Fruit fly (Drosophila melanogaster) whole organism, prepupa: ENCODE results near the gene CG8173.

Experiments
- Blimp-1 ChIP-seq: fragments of 200-800 bp; sonication (Bioruptor generic); optimal IDR thresholded peaks from 3 replicates; lab custom pipeline; 2017; ENCODE audit warnings: missing biosample characterization, missing genetic modification characterization, mild to moderate bottlenecking, moderate library complexity, missing genetic modification reagents
- CG10631 ChIP-seq: fragments of 200-800 bp; sonication (Bioruptor generic); optimal IDR thresholded peaks from 2 replicates; lab custom pipeline; 2016; ENCODE audit warnings: missing biosample characterization, missing genetic modification characterization
- CG10669 ChIP-seq: fragments of 200-800 bp; sonication (Bioruptor generic); optimal IDR thresholded peaks from 3 replicates; lab custom pipeline; 2018; ENCODE audit warnings: missing biosample characterization, mild to moderate bottlenecking, missing genetic modification characterization, moderate library complexity
- CG11294 ChIP-seq: fragments of 200-800 bp; sonication (Bioruptor generic); IDR thresholded peaks from 2 replicates; pipeline ENCODE4 v1.3.6; 2022; ENCODE audit warnings: missing biosample characterization, missing genetic modification characterization
- CG15336 ChIP-seq: fragments of 200-800 bp; sonication (Bioruptor generic); IDR thresholded peaks from 2 replicates; pipeline ENCODE4 v1.3.6; 2022; ENCODE audit warnings: missing biosample characterization, missing genetic modification characterization
- CG3032 ChIP-seq: fragments of 200-800 bp; optimal IDR thresholded peaks from 2 replicates; lab custom pipeline; 2019; ENCODE audit warnings: missing biosample characterization, mild to moderate bottlenecking, missing genetic modification characterization, moderate library complexity
- CG32006 ChIP-seq: fragments of 200-800 bp; sonication (Bioruptor generic); optimal IDR thresholded peaks from 3 replicates; lab custom pipeline; 2017; ENCODE audit warnings: missing biosample characterization, mild to moderate bottlenecking, missing genetic modification characterization
- CG34406 ChIP-seq: fragments of 200-800 bp; sonication (Bioruptor generic); optimal IDR thresholded peaks from 3 replicates; lab custom pipeline; 2016; ENCODE audit warnings: missing biosample characterization, missing genetic modification characterization
- CG3919 ChIP-seq: fragments of 200-800 bp; sonication (Bioruptor generic); optimal IDR thresholded peaks from 3 replicates; lab custom pipeline; 2016; ENCODE audit warnings: missing biosample characterization, missing genetic modification characterization
- CG4318 ChIP-seq: fragments of 200-800 bp; sonication (Bioruptor generic); optimal IDR thresholded peaks from 3 replicates; lab custom pipeline; 2017; ENCODE audit warnings: missing biosample characterization, mild to moderate bottlenecking, missing genetic modification characterization
- CG6276 ChIP-seq: fragments of 200-800 bp; sonication (Bioruptor generic); optimal IDR thresholded peaks from 2 replicates; lab custom pipeline; 2017; ENCODE audit warnings: missing biosample characterization, mild to moderate bottlenecking, missing genetic modification characterization
- CG6792 ChIP-seq: fragments of 200-800 bp; sonication (Bioruptor generic); optimal IDR thresholded peaks from 3 replicates; lab custom pipeline; 2016; ENCODE audit warnings: missing biosample characterization, missing genetic modification characterization
- CG7368 ChIP-seq: fragments of 200-800 bp; sonication (Bioruptor generic); optimal IDR thresholded peaks from 3 replicates; lab custom pipeline; 2016; ENCODE audit warnings: missing biosample characterization, missing genetic modification characterization
- CG8119 ChIP-seq: fragments of 200-800 bp; sonication (Bioruptor generic); IDR thresholded peaks from 3 replicates; pipeline ENCODE4 v1.3.6; 2022; ENCODE audit warnings: missing biosample characterization, missing genetic modification characterization
- CG8319 ChIP-seq: fragments of 200-800 bp; sonication (Bioruptor generic); optimal IDR thresholded peaks from 3 replicates; lab custom pipeline; 2016; ENCODE audit warnings: missing biosample characterization, missing genetic modification characterization
- CG8632 ChIP-seq: fragments of 200-800 bp; sonication (Bioruptor generic); optimal IDR thresholded peaks from 3 replicates; lab custom pipeline; 2016; ENCODE audit warnings: missing biosample characterization, missing genetic modification characterization
- CG9139 ChIP-seq: fragments of 200-800 bp; sonication (Bioruptor generic); optimal IDR thresholded peaks from 3 replicates; lab custom pipeline; 2017; ENCODE audit warnings: missing biosample characterization, mild to moderate bottlenecking, missing genetic modification characterization
- Eip78C ChIP-seq: fragments of 200-800 bp; sonication (Bioruptor generic); peaks from one replicate; lab custom pipeline; 2016; ENCODE audit warnings: missing biosample characterization, missing genetic modification characterization
- Eip93F ChIP-seq: fragments of 200-800 bp; sonication (Bioruptor generic); optimal IDR thresholded peaks from 2 replicates; lab custom pipeline; 2016; ENCODE audit warnings: missing biosample characterization, mild to moderate bottlenecking, missing genetic modification characterization
- Ets21C ChIP-seq: fragments of 200-800 bp; sonication (Bioruptor generic); optimal IDR thresholded peaks from 3 replicates; lab custom pipeline; 2016; ENCODE audit warnings: missing biosample characterization, missing genetic modification characterization
- Gug ChIP-seq: fragments of 200-800 bp; sonication (Bioruptor generic); IDR thresholded peaks from 2 replicates; pipeline ENCODE4 v1.3.6; 2022; ENCODE audit warnings: missing biosample characterization, missing genetic modification characterization
- Hr39 ChIP-seq: fragments of 200-800 bp; sonication (Bioruptor generic); optimal IDR thresholded peaks from 2 replicates; lab custom pipeline; 2016; ENCODE audit warnings: missing biosample characterization, missing genetic modification characterization
- Hr4 ChIP-seq: fragments of 200-800 bp; sonication (Bioruptor generic); optimal IDR thresholded peaks from 3 replicates; lab custom pipeline; 2016; ENCODE audit warnings: missing biosample characterization, missing genetic modification characterization
- Met ChIP-seq: fragments of 200-800 bp; sonication (Bioruptor generic); optimal IDR thresholded peaks from 3 replicates; lab custom pipeline; 2016; ENCODE audit warnings: missing biosample characterization, missing genetic modification characterization
- OdsH ChIP-seq: fragments of 200-800 bp; sonication (Bioruptor generic); optimal IDR thresholded peaks from 3 replicates; lab custom pipeline; 2016; ENCODE audit warnings: missing biosample characterization, missing genetic modification characterization
- Sox102F ChIP-seq: fragments of 200-800 bp; sonication (Bioruptor generic); optimal IDR thresholded peaks from 2 replicates; lab custom pipeline; 2016; ENCODE audit warnings: missing biosample characterization, mild to moderate bottlenecking, missing genetic modification characterization
- Sox15 ChIP-seq: fragments of 200-800 bp; sonication (Bioruptor generic); optimal IDR thresholded peaks from 3 replicates; lab custom pipeline; 2016; ENCODE audit warnings: missing biosample characterization, missing genetic modification characterization
- achi ChIP-seq: fragments of 200-800 bp; sonication (Bioruptor generic); optimal IDR thresholded peaks from 3 replicates; lab custom pipeline; 2016; ENCODE audit warnings: missing biosample characterization, missing genetic modification characterization
- acj6 ChIP-seq: fragments of 200-800 bp; sonication (Bioruptor generic); optimal IDR thresholded peaks from 3 replicates; lab custom pipeline; 2016; ENCODE audit warnings: missing biosample characterization, missing genetic modification characterization
- cyc ChIP-seq: fragments of 200-800 bp; sonication (Bioruptor generic); optimal IDR thresholded peaks from 3 replicates; lab custom pipeline; 2016; ENCODE audit warnings: missing biosample characterization, missing genetic modification characterization
- dsx ChIP-seq: fragments of 200-800 bp; optimal IDR thresholded peaks from 3 replicates; lab custom pipeline; 2019; ENCODE audit warnings: missing biosample characterization, mild to moderate bottlenecking, missing genetic modification characterization, moderate library complexity; ENCODE audit not compliant: poor library complexity, severe bottlenecking
- eg ChIP-seq: fragments of 200-800 bp; sonication (Bioruptor generic); IDR thresholded peaks from 3 replicates; pipeline ENCODE4 v1.3.6; 2022; ENCODE audit warnings: missing biosample characterization, missing genetic modification characterization
- esn ChIP-seq: fragments of 200-800 bp; sonication (Bioruptor generic); optimal IDR thresholded peaks from 2 replicates; lab custom pipeline; 2016; ENCODE audit warnings: missing biosample characterization, mild to moderate bottlenecking, missing genetic modification characterization, moderate library complexity
- fd85E ChIP-seq: fragments of 200-800 bp; sonication (Bioruptor generic); optimal IDR thresholded peaks from 3 replicates; lab custom pipeline; 2016; ENCODE audit warnings: missing biosample characterization, missing genetic modification characterization
- net ChIP-seq: fragments of 200-800 bp; sonication (Bioruptor generic); optimal IDR thresholded peaks from 3 replicates; lab custom pipeline; 2016; ENCODE audit warnings: missing biosample characterization, missing genetic modification characterization
- pdm3 ChIP-seq: fragments of 200-800 bp; sonication (Bioruptor generic); optimal IDR thresholded peaks from 3 replicates; lab custom pipeline; 2016; ENCODE audit warnings: missing biosample characterization, missing genetic modification characterization
- salr ChIP-seq, 2 experiments: fragments of 200-800 bp; sonication (Bioruptor generic); optimal IDR thresholded peaks; 3 replicates each; lab custom pipeline; 2016 to 2018; ENCODE audit warnings: missing biosample characterization in 2 of 2, missing genetic modification characterization in 2 of 2, mild to moderate bottlenecking in 1 of 2
- ss ChIP-seq, 2 experiments: fragments of 200-800 bp; sonication (Bioruptor generic); optimal IDR thresholded peaks; 2 replicates in 1 of 2; 3 replicates in 1 of 2; lab custom pipeline; 2017 to 2018; ENCODE audit warnings: mild to moderate bottlenecking in 2 of 2, missing biosample characterization in 2 of 2, missing genetic modification characterization in 2 of 2, moderate library complexity in 1 of 2
- topi ChIP-seq: fragments of 200-800 bp; sonication (Bioruptor generic); optimal IDR thresholded peaks from 3 replicates; lab custom pipeline; 2016; ENCODE audit warnings: missing biosample characterization, missing genetic modification characterization
- vri ChIP-seq: fragments of 200-800 bp; sonication (Bioruptor generic); optimal IDR thresholded peaks from 3 replicates; lab custom pipeline; 2016; ENCODE audit warnings: missing biosample characterization, mild to moderate bottlenecking, missing genetic modification characterization

CG8173 gene

DNA sequence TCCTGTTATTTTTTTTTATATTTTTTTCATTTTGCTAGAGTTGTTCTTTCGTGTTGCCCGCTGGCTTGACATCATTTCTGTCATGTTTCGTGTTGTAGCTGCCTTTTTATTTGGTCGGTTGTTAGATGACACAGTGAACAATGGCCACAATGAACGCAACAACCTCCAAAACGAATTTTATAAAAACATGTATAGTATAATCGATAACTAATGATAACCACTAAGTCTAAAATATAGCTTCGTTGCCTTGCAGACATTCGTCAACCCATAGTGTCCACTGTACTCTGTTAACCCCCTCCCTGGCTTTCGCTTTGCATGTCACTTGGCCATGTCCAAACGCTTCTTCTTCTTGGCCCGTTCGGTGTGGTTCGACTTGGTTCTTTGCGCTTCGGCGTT lies 4.3 kb upstream of the CG8173 start (continued):
- TF ChIP-seq CG7368, result no peak
- TF ChIP-seq CG32006 (GFP tag; lab: Kevin White, UChicago), result peak; percentile 73
- TF ChIP-seq net, result peak; percentile 17
- TF ChIP-seq Met, result peak; percentile 54
- peak; percentile 70 for TF ChIP-seq Hr4
- peak; percentile 18 for TF ChIP-seq CG3919
- TF ChIP-seq Sox102F (GFP tag; lab: Kevin White, UChicago), result no peak
- no peak for TF ChIP-seq Blimp-1
- peak; percentile 32 for TF ChIP-seq esn
- TF ChIP-seq CG6276 (GFP tag; lab: Kevin White, UChicago), result peak; percentile 41
- TF ChIP-seq vri (GFP tag; lab: Kevin White, UChicago), result no peak
- peak; percentile 86 for TF ChIP-seq eg

DNA sequence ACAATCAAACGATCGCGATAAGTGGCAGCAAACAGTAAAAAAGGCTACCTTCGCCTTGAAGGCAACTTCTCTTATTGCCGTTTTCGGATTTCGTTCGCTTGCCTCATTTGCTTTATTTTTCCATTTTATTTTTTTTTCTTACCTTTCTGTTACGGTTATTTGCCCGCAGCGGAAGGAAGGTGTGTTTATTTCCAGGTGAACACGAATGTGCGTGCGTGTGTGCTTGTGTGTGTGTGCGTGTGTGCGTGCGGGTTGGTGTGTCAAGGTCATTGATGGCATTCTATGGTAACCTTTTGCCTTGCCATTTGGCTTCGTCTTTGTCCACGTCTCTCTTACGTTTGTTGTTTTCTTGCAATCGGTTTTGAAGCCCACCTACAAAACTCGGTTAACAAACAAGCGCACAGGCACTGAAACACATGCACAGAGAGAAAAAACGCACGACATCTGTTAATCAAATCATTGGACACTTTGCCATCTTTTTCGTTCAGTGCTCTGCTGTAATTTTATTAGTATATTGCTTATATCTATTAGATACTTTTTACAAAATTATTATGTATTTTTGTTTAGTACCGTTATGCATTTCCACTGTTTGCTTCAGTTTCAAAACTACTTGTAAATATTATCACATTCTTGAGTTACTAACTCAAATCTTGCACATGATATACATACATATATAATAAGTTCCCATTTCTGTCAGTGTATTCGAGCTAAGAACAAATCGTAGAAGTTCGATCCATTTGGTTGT lies 3.7 kb upstream of the CG8173 start:
- TF ChIP-seq CG6276 (GFP tag; lab: Kevin White, UChicago) (peak; percentile 54), cyc (no peak), salr (GFP tag; optimal IDR thresholded peaks at IDR 0.05; lab: Kevin White, UChicago) (peak in 1 of 2 experiments; percentile 45), pdm3 (GFP tag; lab: Kevin White, UChicago) (no peak), fd85E (GFP tag; lab: Kevin White, UChicago) (no peak), dsx (no peak), CG10631 (peak; percentile 57), CG11294 (GFP tag; lab: Robert Waterston, UW) (0 out of 2 replicates have a peak, but pooled peaks have one; percentile 20), achi (GFP tag; lab: Kevin White, UChicago) (peak; percentile 38), CG8319 (GFP tag; lab: Kevin White, UChicago) (no peak), CG3919 (peak; percentile 49), CG15336 (GFP tag; lab: Robert Waterston, UW) (peak; percentile 42), CG8632 (GFP tag; lab: Kevin White, UChicago) (no peak), Eip93F (no peak), Hr39 (GFP tag; lab: Kevin White, UChicago) (no peak), CG10669 (GFP tag; lab: Kevin White, UChicago) (peak; percentile 12), Sox15 (GFP tag; lab: Kevin White, UChicago) (peak; percentile 26), eg (peak; percentile 56; the same call in 2 of the 3 replicates), CG8119 (GFP tag; lab: Robert Waterston, UW) (peak; percentile 23; the same call in 2 of the 3 replicates), esn (peak; percentile 34), Ets21C (GFP tag; lab: Kevin White, UChicago) (no peak), CG6792 (peak; percentile 21), CG34406 (GFP tag; lab: Kevin White, UChicago) (peak; percentile 25), CG32006 (GFP tag; lab: Kevin White, UChicago) (peak; percentile 74), OdsH (peak; percentile 33), ss (GFP tag; optimal IDR thresholded peaks at IDR 0.05; lab: Kevin White, UChicago) (peak in 1 of 2 experiments; percentile 7), Gug (GFP tag; lab: Robert Waterston, UW) (peak; percentile 58), Eip78C (peak; percentile 63), acj6 (GFP tag; lab: Kevin White, UChicago) (peak; percentile 38), topi (no peak), CG3032 (peak; percentile 19), CG9139 (GFP tag; lab: Kevin White, UChicago) (no peak), Hr4 (no peak), CG4318 (GFP tag; lab: Kevin White, UChicago) (peak; percentile 55)
